Fruit fly (Drosophila melanogaster): ENCODE results near the gene CG44362.

- TF ChIP-seq CG4496 (GFP tag; IDR thresholded peaks at IDR 0.05) (no peak), rn (GFP tag; IDR thresholded peaks at IDR 0.05) (no peak), CG13204 (GFP tag; optimal IDR thresholded peaks at IDR 0.05) (no peak), CG14655 (GFP tag; optimal IDR thresholded peaks at IDR 0.05) (no peak), Pif1A (GFP tag; optimal IDR thresholded peaks at IDR 0.05) (no peak), EcR (GFP tag; optimal IDR thresholded peaks at IDR 0.05) (no peak), fd96Ca (GFP tag; IDR thresholded peaks at IDR 0.05) (no peak), CG12605 (GFP tag; IDR thresholded peaks at IDR 0.05) (no peak), CG8301 (tag; optimal IDR thresholded peaks at IDR 0.05) (no peak), Snoo (tag; optimal IDR thresholded peaks at IDR 0.05) (no peak), CG32121 (GFP tag; IDR thresholded peaks at IDR 0.05) (no peak), CG10348 (GFP tag; IDR thresholded peaks at IDR 0.05) (no peak), D1 (tag; optimal IDR thresholded peaks at IDR 0.05) (no peak)
Measured at dm6 chr3L:11359596-11359995, 37.7 kb upstream of the CG44362 start.
